Fruit fly (Drosophila melanogaster) whole organism, embryonic: ENCODE results near the gene CG32278.

Experiments
- Atf6 ChIP-seq: fragments of 200-800 bp; sonication (Bioruptor generic); IDR thresholded peaks from 2 replicates; pipeline ENCODE4 v1.3.6; 2022; ENCODE audit warnings: missing biosample characterization, missing genetic modification characterization
- CG10543 ChIP-seq: fragments of 200-800 bp; sonication (Bioruptor generic); optimal IDR thresholded peaks from 3 replicates; lab custom pipeline; 2017; ENCODE audit warnings: missing biosample characterization, mild to moderate bottlenecking, missing genetic modification characterization, moderate library complexity
- CG10654 ChIP-seq: fragments of 200-800 bp; sonication (Bioruptor generic); optimal IDR thresholded peaks from 2 replicates; lab custom pipeline; 2016; ENCODE audit warnings: missing biosample characterization, missing genetic modification characterization
- CG10979 ChIP-seq: fragments of 200-800 bp; sonication (Bioruptor generic); optimal IDR thresholded peaks from 2 replicates; lab custom pipeline; 2018; ENCODE audit warnings: missing biosample characterization, mild to moderate bottlenecking, missing genetic modification characterization, moderate library complexity
- CG11093 ChIP-seq: fragments of 200-800 bp; sonication (Bioruptor generic); IDR thresholded peaks from 3 replicates; pipeline ENCODE4 v1.3.6; 2022; ENCODE audit warnings: missing biosample characterization, missing genetic modification characterization
- CG16779 ChIP-seq: fragments of 200-800 bp; sonication (Bioruptor generic); IDR thresholded peaks from 2 replicates; pipeline ENCODE4 v1.3.6; 2022; ENCODE audit warnings: missing biosample characterization, missing genetic modification characterization
- CG17802 ChIP-seq: fragments of 200-800 bp; sonication (Bioruptor generic); optimal IDR thresholded peaks from 2 replicates; lab custom pipeline; 2018; ENCODE audit warnings: missing biosample characterization, mild to moderate bottlenecking, missing genetic modification characterization, moderate library complexity
- CG17829 ChIP-seq: fragments of 200-800 bp; optimal IDR thresholded peaks from 2 replicates; lab custom pipeline; 2019; ENCODE audit warnings: missing biosample characterization, mild to moderate bottlenecking, missing genetic modification characterization, moderate library complexity
- CG18599 ChIP-seq: fragments of 200-800 bp; sonication (Bioruptor generic); optimal IDR thresholded peaks from 3 replicates; lab custom pipeline; 2017; ENCODE audit warnings: missing biosample characterization, missing genetic modification characterization, mild to moderate bottlenecking, moderate library complexity, missing genetic modification reagents
- CG2199 ChIP-seq: fragments of 200-800 bp; sonication (Bioruptor generic); IDR thresholded peaks from 3 replicates; pipeline ENCODE4 v1.3.6; 2022; ENCODE audit warnings: missing biosample characterization, missing genetic modification characterization
- CG4328 ChIP-seq: fragments of 200-800 bp; sonication (Bioruptor generic); optimal IDR thresholded peaks from 3 replicates; lab custom pipeline; 2017; ENCODE audit warnings: missing biosample characterization, missing genetic modification reagents, missing genetic modification characterization
- CG6254 ChIP-seq: fragments of 200-800 bp; sonication (Bioruptor generic); optimal IDR thresholded peaks from 3 replicates; lab custom pipeline; 2017; ENCODE audit warnings: mild to moderate bottlenecking, missing biosample characterization, missing genetic modification reagents, missing genetic modification characterization
- CG6683 ChIP-seq: fragments of 200-800 bp; sonication (Bioruptor generic); optimal IDR thresholded peaks from 2 replicates; lab custom pipeline; 2017; ENCODE audit warnings: missing biosample characterization, mild to moderate bottlenecking, missing genetic modification characterization, missing genetic modification reagents
- CG7372 ChIP-seq: fragments of 200-800 bp; sonication (Bioruptor generic); IDR thresholded peaks from 2 replicates; pipeline ENCODE4 v1.3.6; 2022; ENCODE audit warnings: missing biosample characterization, missing genetic modification characterization
- CG9817 ChIP-seq: fragments of 200-800 bp; sonication (Bioruptor generic); optimal IDR thresholded peaks from 2 replicates; lab custom pipeline; 2018; ENCODE audit warnings: missing biosample characterization, mild to moderate bottlenecking, missing genetic modification characterization, moderate library complexity
- Deaf1 ChIP-seq: fragments of 200-800 bp; optimal IDR thresholded peaks from 3 replicates; lab custom pipeline; 2019; ENCODE audit warnings: missing biosample characterization, mild to moderate bottlenecking, missing genetic modification characterization, moderate library complexity
- Fer1 ChIP-seq: fragments of 200-800 bp; sonication (Bioruptor generic); optimal IDR thresholded peaks from 2 replicates; lab custom pipeline; 2017; ENCODE audit warnings: missing biosample characterization, mild to moderate bottlenecking, missing genetic modification characterization
- Hr78 ChIP-seq, 2 experiments: fragments of 200-800 bp in 1 of 2; fragments of >200 bp in 1 of 2; sonication (Bioruptor generic) in 1 of 2; optimal IDR thresholded peaks; 2 replicates each; lab custom pipeline; 2017 to 2019; ENCODE audit warnings: missing biosample characterization in 2 of 2, missing genetic modification characterization in 2 of 2, mild to moderate bottlenecking in 1 of 2, moderate library complexity in 1 of 2
- MTF-1 ChIP-seq: fragments of 200-800 bp; sonication (Bioruptor generic); optimal IDR thresholded peaks from 2 replicates; lab custom pipeline; 2018; ENCODE audit warnings: missing biosample characterization, mild to moderate bottlenecking, missing genetic modification characterization, borderline replicate concordance
- Med ChIP-seq: fragments of 200-800 bp; sonication (Bioruptor generic); peaks from one replicate; lab custom pipeline; 2016; ENCODE audit warnings: missing biosample characterization, missing genetic modification characterization, mild to moderate bottlenecking, inconsistent platforms, moderate library complexity
- PHDP ChIP-seq: fragments of 200-800 bp; sonication (Bioruptor generic); optimal IDR thresholded peaks from 3 replicates; lab custom pipeline; 2018; ENCODE audit warnings: missing biosample characterization, mild to moderate bottlenecking, missing genetic modification characterization, moderate library complexity
- Pdp1 ChIP-seq, 2 experiments: fragments of 200-800 bp; sonication (Bioruptor generic); optimal IDR thresholded peaks; 3 replicates each; lab custom pipeline; 2016; ENCODE audit warnings: missing biosample characterization in 2 of 2, missing genetic modification characterization in 2 of 2, mild to moderate bottlenecking in 1 of 2, moderate library complexity in 1 of 2
- Ptx1 ChIP-seq: fragments of 200-800 bp; sonication (Bioruptor generic); IDR thresholded peaks from 2 replicates; pipeline ENCODE4 v1.3.6; 2022; ENCODE audit warnings: missing biosample characterization, missing genetic modification characterization
- Vsx1 ChIP-seq: fragments of 200-800 bp; sonication (Bioruptor generic); optimal IDR thresholded peaks from 2 replicates; lab custom pipeline; 2017; ENCODE audit warnings: missing biosample characterization, mild to moderate bottlenecking, missing genetic modification characterization, missing genetic modification reagents
- Xrp1 ChIP-seq: fragments of 200-800 bp; sonication (Bioruptor generic); IDR thresholded peaks from 2 replicates; pipeline ENCODE4 v1.3.6; 2022; ENCODE audit warnings: missing biosample characterization, missing genetic modification characterization
- ara ChIP-seq: fragments of 200-800 bp; sonication (Bioruptor generic); IDR thresholded peaks from 2 replicates; pipeline ENCODE4 v1.3.6; 2022; ENCODE audit warnings: missing biosample characterization, missing genetic modification characterization
- chinmo ChIP-seq: fragments of 200-800 bp; sonication (Bioruptor generic); IDR thresholded peaks from 4 replicates; pipeline ENCODE4 v1.3.6; 2022; ENCODE audit warnings: missing biosample characterization, missing genetic modification characterization; ENCODE audit not compliant: partially characterized antibody
- ci ChIP-seq: fragments of 200-800 bp; sonication (Bioruptor generic); IDR thresholded peaks from 3 replicates; pipeline ENCODE4 v1.3.6; 2022; ENCODE audit warnings: missing biosample characterization, missing genetic modification characterization
- crol ChIP-seq: fragments of 200-800 bp; sonication (Bioruptor generic); IDR thresholded peaks from 2 replicates; pipeline ENCODE4 v1.3.6; 2022; ENCODE audit warnings: missing biosample characterization, missing genetic modification characterization
- dysf ChIP-seq: fragments of 200-800 bp; sonication (Bioruptor generic); IDR thresholded peaks from 3 replicates; pipeline ENCODE4 v1.3.6; 2022; ENCODE audit warnings: missing biosample characterization, missing genetic modification characterization
- ewg ChIP-seq: fragments of 200-800 bp; sonication (Bioruptor generic); optimal IDR thresholded peaks from 3 replicates; lab custom pipeline; 2017; ENCODE audit warnings: mild to moderate bottlenecking, missing biosample characterization, missing genetic modification reagents, missing genetic modification characterization
- fd64A ChIP-seq: fragments of 200-800 bp; sonication (Bioruptor generic); optimal IDR thresholded peaks from 3 replicates; lab custom pipeline; 2018; ENCODE audit warnings: missing biosample characterization, mild to moderate bottlenecking, missing genetic modification characterization
- ftz-f1 ChIP-seq: fragments of 200-800 bp; sonication (Bioruptor generic); optimal IDR thresholded peaks from 2 replicates; lab custom pipeline; 2016; ENCODE audit warnings: missing biosample characterization, missing genetic modification characterization
- gem ChIP-seq: fragments of 200-800 bp; sonication (Bioruptor generic); optimal IDR thresholded peaks from 2 replicates; lab custom pipeline; 2019; ENCODE audit warnings: missing biosample characterization, mild to moderate bottlenecking, missing genetic modification characterization, moderate library complexity
- hkb ChIP-seq, 2 experiments: fragments of 200-800 bp in 1 of 2; fragments of >200 bp in 1 of 2; sonication (Bioruptor generic) in 1 of 2; IDR thresholded peaks in 1 of 2; optimal IDR thresholded peaks in 1 of 2; 2 replicates each; pipeline versions ENCODE4 v1.3.6 to Lab custom; 2017 to 2022; ENCODE audit warnings: missing biosample characterization in 1 of 2, missing genetic modification characterization in 1 of 2
- kni ChIP-seq: fragments of 200-800 bp; sonication (Bioruptor generic); optimal IDR thresholded peaks from 3 replicates; lab custom pipeline; 2017; ENCODE audit warnings: mild to moderate bottlenecking, missing biosample characterization, missing genetic modification reagents, missing genetic modification characterization
- lab ChIP-seq: fragments of 200-800 bp; sonication (Bioruptor generic); optimal IDR thresholded peaks from 3 replicates; lab custom pipeline; 2017; ENCODE audit warnings: missing biosample characterization, missing genetic modification characterization, mild to moderate bottlenecking, moderate library complexity, missing genetic modification reagents
- lbe ChIP-seq: fragments of 200-800 bp; sonication (Bioruptor generic); optimal IDR thresholded peaks from 2 replicates; lab custom pipeline; 2016; ENCODE audit warnings: missing biosample characterization, mild to moderate bottlenecking, missing genetic modification characterization
- mirr ChIP-seq: fragments of 200-800 bp; sonication (Bioruptor generic); optimal IDR thresholded peaks from 3 replicates; lab custom pipeline; 2018; ENCODE audit warnings: missing biosample characterization, mild to moderate bottlenecking, missing genetic modification characterization
- pan ChIP-seq, 4 experiments: fragments of >200 bp in 3 of 4; fragments of 200-800 bp in 1 of 4; sonication (Bioruptor generic) in 1 of 4; optimal IDR thresholded peaks in 3 of 4; IDR thresholded peaks in 1 of 4; 2 replicates each; pipeline versions ENCODE4 v1.3.6 to Lab custom; 2017 to 2022; ENCODE audit warnings: missing biosample characterization in 2 of 4, missing genetic modification characterization in 2 of 4, mixed read lengths in 1 of 4
- sens ChIP-seq: fragments of 200-800 bp; sonication (Bioruptor generic); peaks from one replicate; lab custom pipeline; 2016; ENCODE audit warnings: missing biosample characterization, missing genetic modification characterization
- slbo ChIP-seq: fragments of 200-800 bp; sonication (Bioruptor generic); IDR thresholded peaks from 2 replicates; pipeline ENCODE4 v1.3.6; 2022; ENCODE audit warnings: missing biosample characterization, missing genetic modification characterization
- sr ChIP-seq: fragments of 200-800 bp; sonication (Bioruptor generic); IDR thresholded peaks from 3 replicates; pipeline ENCODE4 v1.3.6; 2022; ENCODE audit warnings: missing biosample characterization, missing genetic modification characterization
- stc ChIP-seq: fragments of 200-800 bp; sonication (Bioruptor generic); IDR thresholded peaks from 2 replicates; pipeline ENCODE4 v1.3.6; 2022; ENCODE audit warnings: missing biosample characterization, missing genetic modification characterization
- sug ChIP-seq: fragments of 200-800 bp; optimal IDR thresholded peaks from 2 replicates; lab custom pipeline; 2019; ENCODE audit warnings: missing biosample characterization, mild to moderate bottlenecking, missing genetic modification characterization, moderate library complexity
- twi ChIP-seq: fragments of 200-800 bp; optimal IDR thresholded peaks from 2 replicates; lab custom pipeline; 2019; ENCODE audit warnings: missing biosample characterization, mild to moderate bottlenecking, missing genetic modification characterization, moderate library complexity
- z ChIP-seq: fragments of 200-800 bp; sonication (Bioruptor generic); IDR thresholded peaks from 3 replicates; pipeline ENCODE4 v1.3.6; 2022; ENCODE audit warnings: missing biosample characterization, missing genetic modification characterization

Gene CG32278

dm6 chr3L:3122688-3123316 lies 46.3 kb upstream of the CG32278 start:
- TF ChIP-seq Vsx1 (no peak), chinmo (GFP tag; lab: Robert Waterston, UW) (0 out of 4 replicates have a peak, but pooled peaks have one; percentile 42), CG6683 (no peak), CG10543 (GFP tag; lab: Kevin White, UChicago) (peak; percentile 40), CG17802 (tag; lab: Kevin White, UChicago) (peak; percentile 58), ci (GFP tag; lab: Robert Waterston, UW) (0 out of 3 replicates have a peak, but pooled peaks have one; percentile 28), stc (GFP tag; lab: Robert Waterston, UW) (no peak), pan (optimal IDR thresholded peaks at IDR 0.05; lab: Kevin White, UChicago) (no peak), pan (GFP tag; optimal IDR thresholded peaks at IDR 0.05 in 1 of 2, IDR thresholded peaks at IDR 0.05 in 1 of 2) (peak in 1 of 2 experiments; percentile 13), CG10979 (tag; lab: Kevin White, UChicago) (peak; percentile 13), CG11093 (GFP tag; lab: Robert Waterston, UW) (no peak), fd64A (GFP tag; lab: Kevin White, UChicago) (peak; percentile 32), mirr (GFP tag; lab: Kevin White, UChicago) (peak; percentile 6), CG16779 (GFP tag; lab: Robert Waterston, UW) (no peak), sr (peak; percentile 66), dysf (GFP tag; lab: Robert Waterston, UW) (0 out of 3 replicates have a peak, but pooled peaks have one; percentile 26), sens (peak; percentile 53), PHDP (no peak), Ptx1 (peak; percentile 23; the same call in 1 of the 2 replicates), Deaf1 (tag; lab: Kevin White, UChicago) (peak; percentile 13), ewg (no peak), Hr78 (GFP tag; optimal IDR thresholded peaks at IDR 0.05; lab: Kevin White, UChicago) (peak in 1 of 2 experiments; percentile 94), CG10654 (GFP tag; lab: Kevin White, UChicago) (no peak), Med (GFP tag; lab: Kevin White, UChicago) (peak; percentile 74), CG9817 (tag; lab: Kevin White, UChicago) (no peak), CG4328 (no peak), Atf6 (GFP tag; lab: Robert Waterston, UW) (no peak), MTF-1 (GFP tag; lab: Kevin White, UChicago) (peak; percentile 11), hkb (optimal IDR thresholded peaks at IDR 0.05; lab: Kevin White, UChicago) (no peak), hkb (GFP tag; IDR thresholded peaks at IDR 0.05; lab: Robert Waterston, UW) (0 out of 2 replicates have a peak, but pooled peaks have one; percentile 18), ara (GFP tag; lab: Robert Waterston, UW) (0 out of 2 replicates have a peak, but pooled peaks have one; percentile 8), lab (GFP tag; lab: Kevin White, UChicago) (peak; percentile 11), CG6254 (GFP tag; lab: Kevin White, UChicago) (peak; percentile 6), Xrp1 (GFP tag; lab: Robert Waterston, UW) (no peak), sug (tag; lab: Kevin White, UChicago) (peak; percentile 73), twi (tag; lab: Kevin White, UChicago) (no peak), CG2199 (GFP tag; lab: Robert Waterston, UW) (0 out of 3 replicates have a peak, but pooled peaks have one; percentile 26), CG7372 (GFP tag; lab: Robert Waterston, UW) (peak; percentile 52), ftz-f1 (GFP tag; lab: Kevin White, UChicago) (peak; percentile 79), z (GFP tag; lab: Robert Waterston, UW) (0 out of 3 replicates have a peak, but pooled peaks have one; percentile 12), lbe (GFP tag; lab: Kevin White, UChicago) (no peak), slbo (GFP tag; lab: Robert Waterston, UW) (0 out of 2 replicates have a peak, but pooled peaks have one; percentile 3), Pdp1 (GFP tag; optimal IDR thresholded peaks at IDR 0.05; lab: Kevin White, UChicago) (peak in 1 of 2 experiments; percentile 83), Fer1 (peak; percentile 14), crol (GFP tag; lab: Robert Waterston, UW) (peak; percentile 94), CG17829 (tag; lab: Kevin White, UChicago) (no peak), kni (GFP tag; lab: Kevin White, UChicago) (peak; percentile 61), CG18599 (GFP tag; lab: Kevin White, UChicago) (peak; percentile 18), gem (tag; lab: Kevin White, UChicago) (peak; percentile 54)
